Worm (Caenorhabditis elegans): ENCODE results near the gene F16G10.10.
A peak's percentile ranks its signal among the peaks of the same experiment; 100 is the strongest.

The F16G10.10 gene

ce11 chrII:2352546-2352945, 38.2 kb downstream of the F16G10.10 start, which contains the start of gene F43C11.10:
Gene F43C11.10 (minus strand): TSS chrII:2352646.
- TF ChIP-seq lin-29 (GFP tag; IDR thresholded peaks at IDR 0.05), result no peak
- TF ChIP-seq madf-9 (GFP tag; conservative IDR thresholded peaks at IDR 0.05), result no peak
- no peak for TF ChIP-seq ceh-28 (tag; optimal IDR thresholded peaks at IDR 0.05)
- no peak for TF ChIP-seq nhr-237 (tag; optimal IDR thresholded peaks at IDR 0.05)

ce11 chrII:2346672-2347071, 44.1 kb downstream of the F16G10.10 start, which contains the start of gene F43C11.4:
Gene F43C11.4 (plus strand): TSS chrII:2346972.
- no peak for TF ChIP-seq saeg-2 (GFP tag; IDR thresholded peaks at IDR 0.05)
- TF ChIP-seq hif-1 (tag; optimal IDR thresholded peaks at IDR 0.05), result no peak
- no peak for TF ChIP-seq nhr-25 (tag; optimal IDR thresholded peaks at IDR 0.05; ENCODE audit: borderline replicate concordance, insufficient read depth)
- no peak for TF ChIP-seq jun-1 (tag; optimal IDR thresholded peaks at IDR 0.05)
- no peak for TF ChIP-seq nhr-77 (tag; optimal IDR thresholded peaks at IDR 0.05)

- TF ChIP-seq hmg-1.1 (GFP tag; IDR thresholded peaks at IDR 0.05) (no peak), hlh-30 (tag; optimal IDR thresholded peaks at IDR 0.05; ENCODE audit: insufficient read depth) (peak; percentile 59), aha-1 (tag) (peak; percentile 71), F26F4.8 (GFP tag; conservative IDR thresholded peaks at IDR 0.05) (no peak), spr-3 (GFP tag; optimal IDR thresholded peaks at IDR 0.05) (no peak), saeg-2 (GFP tag; IDR thresholded peaks at IDR 0.05) (no peak), Y5F2A.4 (GFP tag; optimal IDR thresholded peaks at IDR 0.05) (no peak), dmd-6 (GFP tag; IDR thresholded peaks at IDR 0.05) (no peak), T26A8.4 (GFP tag; IDR thresholded peaks at IDR 0.05) (no peak), Y48G9A.11 (GFP tag; IDR thresholded peaks at IDR 0.05) (peak; percentile 67), dpl-1 (GFP tag; optimal IDR thresholded peaks at IDR 0.05) (peak; percentile 38), lin-29 (GFP tag; IDR thresholded peaks at IDR 0.05) (no peak), R02D3.7 (tag; optimal IDR thresholded peaks at IDR 0.05) (peak; percentile 67), T20F7.1 (GFP tag; optimal IDR thresholded peaks at IDR 0.05) (peak; percentile 94), duxl-1 (tag; optimal IDR thresholded peaks at IDR 0.05; ENCODE audit: poor library complexity) (peak; percentile 20), ceh-28 (tag; optimal IDR thresholded peaks at IDR 0.05) (no peak), zag-1 (tag; optimal IDR thresholded peaks at IDR 0.05) (no peak), ztf-11 (tag; optimal IDR thresholded peaks at IDR 0.05) (no peak), nhr-77 (tag; optimal IDR thresholded peaks at IDR 0.05) (peak; percentile 21), ceh-62 (tag; optimal IDR thresholded peaks at IDR 0.05) (no peak)
Observed at ce11 chrII:2342004-2342479, 48.7 kb downstream of the F16G10.10 start, which contains the start of gene F43C11.6. Gene F43C11.6 (plus strand): TSS chrII:2342429.

DNA sequence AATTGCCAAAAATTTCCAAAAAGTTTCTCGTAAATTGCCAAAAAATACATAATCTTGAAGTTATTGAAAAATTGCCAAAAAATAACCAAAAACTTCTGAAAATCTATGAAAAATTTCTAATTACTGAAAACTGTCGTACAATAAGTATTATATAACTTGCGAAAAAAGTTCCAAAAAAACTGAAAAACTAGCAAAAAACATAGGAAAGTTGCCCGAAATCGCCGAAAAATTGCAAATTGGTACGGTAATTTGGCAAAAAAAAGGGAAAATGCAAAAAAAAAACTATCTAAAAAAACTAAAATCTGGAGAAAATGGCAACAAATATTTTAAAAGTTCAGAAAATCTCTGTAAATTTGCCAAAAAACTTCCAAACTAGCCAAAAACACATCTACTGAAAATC, 49.3 kb downstream of the F16G10.10 start, which contains the start of gene enri-1:
Gene enri-1 (minus strand): TSS at position 101 of the 400 bp plus-strand sequence.
- TF ChIP-seq zfp-3 (GFP tag; conservative IDR thresholded peaks at IDR 0.05) (no peak), unc-62 (GFP tag; optimal IDR thresholded peaks at IDR 0.05 in 1 of 2) (no peak), unc-62 (tag; optimal IDR thresholded peaks at IDR 0.05) (no peak), lin-29 (GFP tag; IDR thresholded peaks at IDR 0.05) (no peak), ces-1 (GFP tag; optimal IDR thresholded peaks at IDR 0.05) (no peak), zag-1 (tag; optimal IDR thresholded peaks at IDR 0.05) (no peak), spr-3 (GFP tag; optimal IDR thresholded peaks at IDR 0.05) (no peak), F44E2.7 (GFP tag; IDR thresholded peaks at IDR 0.05) (no peak), hmg-1.1 (GFP tag; IDR thresholded peaks at IDR 0.05) (no peak), skn-1 (tag; optimal IDR thresholded peaks at IDR 0.05) (no peak)

- TF ChIP-seq unc-62 (GFP tag; optimal IDR thresholded peaks at IDR 0.05 in 1 of 2) (no peak), unc-62 (tag; optimal IDR thresholded peaks at IDR 0.05) (no peak), dpl-1 (GFP tag; optimal IDR thresholded peaks at IDR 0.05) (no peak), madf-9 (GFP tag; conservative IDR thresholded peaks at IDR 0.05) (no peak), hmg-1.1 (GFP tag; IDR thresholded peaks at IDR 0.05) (0 out of 2 replicates have a peak, but pooled peaks have one; percentile 23), arid-1 (GFP tag; conservative IDR thresholded peaks at IDR 0.05) (no peak), saeg-2 (GFP tag; IDR thresholded peaks at IDR 0.05) (no peak), daf-16 (GFP tag; optimal IDR thresholded peaks at IDR 0.05) (no peak), daf-16 (tag; optimal IDR thresholded peaks at IDR 0.05) (peak; percentile 17), mxl-3 (GFP tag; optimal IDR thresholded peaks at IDR 0.05) (no peak), daf-8 (GFP tag; IDR thresholded peaks at IDR 0.05) (no peak), lin-13 (GFP tag; optimal IDR thresholded peaks at IDR 0.05) (no peak), nhr-11 (tag; optimal IDR thresholded peaks at IDR 0.05) (no peak), lin-15B (tag; optimal IDR thresholded peaks at IDR 0.05) (no peak), snpc-1.2 (GFP tag; IDR thresholded peaks at IDR 0.05) (no peak), ztf-11 (tag; optimal IDR thresholded peaks at IDR 0.05) (no peak), dmd-6 (GFP tag; IDR thresholded peaks at IDR 0.05) (no peak), nhr-102 (tag; optimal IDR thresholded peaks at IDR 0.05) (no peak), egl-27 (tag; optimal IDR thresholded peaks at IDR 0.05) (no peak), T20F7.1 (GFP tag; optimal IDR thresholded peaks at IDR 0.05) (no peak), hlh-11 (tag; optimal IDR thresholded peaks at IDR 0.05) (no peak)
Observed at ce11 chrII:2340974-2341373, 49.8 kb downstream of the F16G10.10 start.
